Fruit fly (Drosophila melanogaster) whole organism, embryonic: ENCODE data around the gene Pis.

Experiments
- Antp ChIP-seq: fragments of 200-800 bp; sonication (Bioruptor generic); optimal IDR thresholded peaks from 3 replicates; lab custom pipeline; 2016; ENCODE audit warnings: missing biosample characterization, missing genetic modification characterization
- Atf-2 ChIP-seq: fragments of 200-800 bp; sonication (Bioruptor generic); optimal IDR thresholded peaks from 2 replicates; lab custom pipeline; 2016; ENCODE audit warnings: missing biosample characterization, missing genetic modification characterization
- Awh ChIP-seq: fragments of 200-800 bp; sonication (Bioruptor generic); IDR thresholded peaks from 2 replicates; pipeline ENCODE4, ENCODE4 v1.3.6; 2022; ENCODE audit warnings: missing biosample characterization, missing genetic modification characterization
- B-H2 ChIP-seq: fragments of 200-800 bp; sonication (Bioruptor generic); optimal IDR thresholded peaks from 2 replicates; lab custom pipeline; 2018; ENCODE audit warnings: missing biosample characterization, mild to moderate bottlenecking, missing genetic modification characterization
- Blimp-1 ChIP-seq: fragments of 200-800 bp; sonication (Bioruptor generic); optimal IDR thresholded peaks from 3 replicates; lab custom pipeline; 2018; ENCODE audit warnings: missing biosample characterization, missing genetic modification characterization, mild to moderate bottlenecking, moderate library complexity, missing genetic modification reagents
- BtbVII ChIP-seq: fragments of 200-800 bp; sonication (Bioruptor generic); optimal IDR thresholded peaks from 3 replicates; lab custom pipeline; 2017; ENCODE audit warnings: missing biosample characterization, mild to moderate bottlenecking, missing genetic modification characterization
- CG1024 ChIP-seq: fragments of 200-800 bp; sonication (Bioruptor generic); IDR thresholded peaks from 2 replicates; pipeline ENCODE4 v1.3.6; 2022; ENCODE audit warnings: missing biosample characterization, missing genetic modification characterization
- CG10565 ChIP-seq: fragments of 200-800 bp; sonication (Bioruptor generic); optimal IDR thresholded peaks from 3 replicates; lab custom pipeline; 2016; ENCODE audit warnings: missing biosample characterization, mild to moderate bottlenecking, missing genetic modification characterization
- CG12942 ChIP-seq: fragments of 200-800 bp; sonication (Bioruptor generic); optimal IDR thresholded peaks from 3 replicates; lab custom pipeline; 2016; ENCODE audit warnings: missing biosample characterization, missing genetic modification characterization
- CG13123 ChIP-seq: fragments of 200-800 bp; sonication (Bioruptor generic); optimal IDR thresholded peaks from 2 replicates; lab custom pipeline; 2016; ENCODE audit warnings: missing biosample characterization, missing genetic modification characterization
- CG1529 ChIP-seq: fragments of 200-800 bp; sonication (Bioruptor generic); optimal IDR thresholded peaks from 3 replicates; lab custom pipeline; 2018; ENCODE audit warnings: missing biosample characterization, missing genetic modification characterization
- CG3065 ChIP-seq: fragments of 200-800 bp; sonication (Bioruptor generic); optimal IDR thresholded peaks from 2 replicates; lab custom pipeline; 2016; ENCODE audit warnings: missing biosample characterization, missing genetic modification characterization
- CG31388 ChIP-seq: fragments of 200-800 bp; sonication (Bioruptor generic); optimal IDR thresholded peaks from 2 replicates; lab custom pipeline; 2016; ENCODE audit warnings: missing biosample characterization, missing genetic modification characterization
- CG32772 ChIP-seq: fragments of 200-800 bp; sonication (Bioruptor generic); IDR thresholded peaks from 2 replicates; pipeline ENCODE4 v1.3.6; 2022; ENCODE audit warnings: missing biosample characterization, missing genetic modification characterization
- CG3407 ChIP-seq: fragments of 200-800 bp; sonication (Bioruptor generic); optimal IDR thresholded peaks from 2 replicates; lab custom pipeline; 2018; ENCODE audit warnings: missing biosample characterization, mild to moderate bottlenecking, missing genetic modification characterization
- CG3995 ChIP-seq: fragments of 200-800 bp; sonication (Bioruptor generic); optimal IDR thresholded peaks from 3 replicates; lab custom pipeline; 2016; ENCODE audit warnings: missing biosample characterization, missing genetic modification characterization
- CG4328 ChIP-seq: fragments of 200-800 bp; sonication (Bioruptor generic); optimal IDR thresholded peaks from 3 replicates; lab custom pipeline; 2017; ENCODE audit warnings: missing biosample characterization, missing genetic modification reagents, missing genetic modification characterization
- CG7271 ChIP-seq: fragments of 200-800 bp; sonication (Bioruptor generic); optimal IDR thresholded peaks from 2 replicates; lab custom pipeline; 2018; ENCODE audit warnings: missing biosample characterization, mild to moderate bottlenecking, missing genetic modification characterization, moderate library complexity
- CG8359 ChIP-seq: fragments of 200-800 bp; sonication (Bioruptor generic); optimal IDR thresholded peaks from 2 replicates; lab custom pipeline; 2017; ENCODE audit warnings: missing biosample characterization, mild to moderate bottlenecking, missing genetic modification characterization, borderline replicate concordance
- CG8944 ChIP-seq: fragments of 200-800 bp; sonication (Bioruptor generic); optimal IDR thresholded peaks from 3 replicates; lab custom pipeline; 2016; ENCODE audit warnings: missing biosample characterization, missing genetic modification characterization
- Dfd ChIP-seq, 2 experiments: fragments of >200 bp; optimal IDR thresholded peaks; 2 replicates each; lab custom pipeline; 2017; ENCODE audit warnings: missing biosample characterization in 2 of 2, missing genetic modification characterization in 2 of 2
- E2f1 ChIP-seq: fragments of 200-800 bp; sonication (Bioruptor generic); IDR thresholded peaks from 2 replicates; pipeline ENCODE4 v1.3.6; 2022; ENCODE audit warnings: missing biosample characterization, missing genetic modification characterization
- Eip74EF ChIP-seq, 2 experiments: fragments of 200-800 bp in 1 of 2; fragments of >200 bp in 1 of 2; sonication (Bioruptor generic) in 1 of 2; optimal IDR thresholded peaks; 2 replicates each; lab custom pipeline; 2017 to 2019; ENCODE audit warnings: missing biosample characterization in 2 of 2, missing genetic modification characterization in 2 of 2, mild to moderate bottlenecking in 1 of 2, moderate library complexity in 1 of 2
- Elba2 ChIP-seq: fragments of 200-800 bp; sonication (Bioruptor generic); optimal IDR thresholded peaks from 3 replicates; lab custom pipeline; 2016; ENCODE audit warnings: missing biosample characterization, missing genetic modification characterization
- Hsf ChIP-seq: fragments of 200-800 bp; sonication (Bioruptor generic); optimal IDR thresholded peaks from 3 replicates; lab custom pipeline; 2016; ENCODE audit warnings: missing biosample characterization, missing genetic modification characterization
- Kr ChIP-seq: fragments of 200-800 bp; sonication (Bioruptor generic); optimal IDR thresholded peaks from 2 replicates; lab custom pipeline; 2017; ENCODE audit warnings: missing biosample characterization, mild to moderate bottlenecking, missing genetic modification characterization
- MESR4 ChIP-seq: fragments of 200-800 bp; sonication (Bioruptor generic); optimal IDR thresholded peaks from 2 replicates; lab custom pipeline; 2018; ENCODE audit warnings: missing biosample characterization, mild to moderate bottlenecking, missing genetic modification characterization, moderate library complexity
- Max ChIP-seq: fragments of 200-800 bp; sonication (Bioruptor generic); optimal IDR thresholded peaks from 2 replicates; lab custom pipeline; 2016; ENCODE audit warnings: missing biosample characterization, mild to moderate bottlenecking, missing genetic modification characterization
- Meics ChIP-seq: fragments of 200-800 bp; sonication (Bioruptor generic); optimal IDR thresholded peaks from 2 replicates; lab custom pipeline; 2017; ENCODE audit warnings: missing biosample characterization, mild to moderate bottlenecking, missing genetic modification characterization
- NC2α ChIP-seq: fragments of 200-800 bp; sonication (Bioruptor generic); optimal IDR thresholded peaks from 2 replicates; lab custom pipeline; 2016; ENCODE audit warnings: missing biosample characterization, missing genetic modification characterization
- NK7.1 ChIP-seq: fragments of 200-800 bp; sonication (Bioruptor generic); optimal IDR thresholded peaks from 3 replicates; lab custom pipeline; 2016; ENCODE audit warnings: missing biosample characterization, missing genetic modification characterization
- Opbp ChIP-seq: fragments of 200-800 bp; sonication (Bioruptor generic); IDR thresholded peaks from 3 replicates; pipeline ENCODE4 v1.3.6; 2022; ENCODE audit warnings: missing biosample characterization, missing genetic modification characterization; ENCODE audit not compliant: partially characterized antibody
- Rfx ChIP-seq: fragments of 200-800 bp; sonication (Bioruptor generic); IDR thresholded peaks from 2 replicates; pipeline ENCODE4 v1.3.6; 2022; ENCODE audit warnings: missing biosample characterization, missing genetic modification characterization
- crp ChIP-seq, 2 experiments: fragments of 200-800 bp; sonication (Bioruptor generic); optimal IDR thresholded peaks; 2 replicates in 1 of 2; 3 replicates in 1 of 2; lab custom pipeline; 2017; ENCODE audit warnings: missing biosample characterization in 2 of 2, missing genetic modification characterization in 2 of 2, mild to moderate bottlenecking in 1 of 2, moderate library complexity in 1 of 2
- dpn ChIP-seq, 2 experiments: fragments of 200-800 bp; sonication (Bioruptor generic); optimal IDR thresholded peaks; 3 replicates each; lab custom pipeline; 2016; ENCODE audit warnings: missing biosample characterization in 2 of 2, missing genetic modification characterization in 2 of 2
- en ChIP-seq: fragments of 200-800 bp; sonication (Bioruptor generic); optimal IDR thresholded peaks from 2 replicates; lab custom pipeline; 2016; ENCODE audit warnings: missing biosample characterization, missing genetic modification characterization
- grau ChIP-seq: fragments of 200-800 bp; optimal IDR thresholded peaks from 3 replicates; lab custom pipeline; 2019; ENCODE audit warnings: missing biosample characterization, mild to moderate bottlenecking, missing genetic modification characterization, moderate library complexity
- gsb-n ChIP-seq: fragments of 200-800 bp; sonication (Bioruptor generic); optimal IDR thresholded peaks from 3 replicates; lab custom pipeline; 2018; ENCODE audit warnings: missing biosample characterization, mild to moderate bottlenecking, missing genetic modification characterization
- hth ChIP-seq: fragments of >200 bp; optimal IDR thresholded peaks from 2 replicates; lab custom pipeline; 2017; ENCODE audit warnings: inconsistent platforms
- mam ChIP-seq: fragments of 200-800 bp; sonication (Bioruptor generic); optimal IDR thresholded peaks from 3 replicates; lab custom pipeline; 2016; ENCODE audit warnings: missing biosample characterization, missing genetic modification characterization
- nau ChIP-seq: fragments of 200-800 bp; sonication (Bioruptor generic); optimal IDR thresholded peaks from 3 replicates; lab custom pipeline; 2017; ENCODE audit warnings: missing biosample characterization, mild to moderate bottlenecking, missing genetic modification characterization, missing genetic modification reagents
- otp ChIP-seq: fragments of 200-800 bp; sonication (Bioruptor generic); IDR thresholded peaks from 3 replicates; pipeline ENCODE4, ENCODE4 v1.3.6; 2022; ENCODE audit warnings: missing biosample characterization, missing genetic modification characterization
- pb ChIP-seq: fragments of 200-800 bp; sonication (Bioruptor generic); optimal IDR thresholded peaks from 3 replicates; lab custom pipeline; 2016; ENCODE audit warnings: missing biosample characterization, missing genetic modification characterization
- prd ChIP-seq, 3 experiments: fragments of >200 bp in 2 of 3; fragments of 200-800 bp in 1 of 3; sonication (Bioruptor generic) in 1 of 3; optimal IDR thresholded peaks in 2 of 3; IDR thresholded peaks in 1 of 3; 2 replicates in 2 of 3; 3 replicates in 1 of 3; pipeline versions ENCODE4 v1.3.6 to Lab custom; 2017 to 2022; ENCODE audit warnings: missing biosample characterization in 1 of 3, missing genetic modification characterization in 1 of 3
- salm ChIP-seq: fragments of 200-800 bp; sonication (Bioruptor generic); optimal IDR thresholded peaks from 2 replicates; lab custom pipeline; 2018; ENCODE audit warnings: missing biosample characterization, mild to moderate bottlenecking, missing genetic modification characterization
- seq ChIP-seq: fragments of 200-800 bp; sonication (Bioruptor generic); IDR thresholded peaks from 2 replicates; pipeline ENCODE4 v1.3.6; 2022; ENCODE audit warnings: missing biosample characterization, missing genetic modification characterization
- slp2 ChIP-seq: fragments of 200-800 bp; sonication (Bioruptor generic); optimal IDR thresholded peaks from 2 replicates; lab custom pipeline; 2016; ENCODE audit warnings: missing biosample characterization, missing genetic modification characterization
- sr ChIP-seq: fragments of 200-800 bp; sonication (Bioruptor generic); IDR thresholded peaks from 3 replicates; pipeline ENCODE4 v1.3.6; 2022; ENCODE audit warnings: missing biosample characterization, missing genetic modification characterization
- ttk ChIP-seq: fragments of 200-800 bp; sonication (Bioruptor generic); IDR thresholded peaks from 2 replicates; pipeline ENCODE4 v2.1.2; 2022; ENCODE audit warnings: missing biosample characterization, missing genetic modification characterization
- zen2 ChIP-seq: fragments of 200-800 bp; sonication (Bioruptor generic); IDR thresholded peaks from 3 replicates; pipeline ENCODE4 v1.3.6; 2022; ENCODE audit warnings: missing biosample characterization, missing genetic modification characterization; ENCODE audit not compliant: partially characterized antibody
- zfh1 ChIP-seq: fragments of 200-800 bp; sonication (Bioruptor generic); IDR thresholded peaks from 3 replicates; pipeline ENCODE4 v1.3.6; 2022; ENCODE audit warnings: missing biosample characterization, missing genetic modification characterization

Pis gene

dm6 chrX:15653364-15653809 lies 50.2 kb downstream of the Pis start (continued):
- TF ChIP-seq Hsf (GFP tag; lab: Kevin White, UChicago) = peak; percentile 63
- 0 out of 3 replicates have a peak, but pooled peaks have one; percentile 27 for TF ChIP-seq zen2 (GFP tag; lab: Robert Waterston, UW)
- no peak for TF ChIP-seq pb
- TF ChIP-seq slp2 (GFP tag; lab: Kevin White, UChicago) = no peak
- TF ChIP-seq CG3065 = no peak
- no peak for TF ChIP-seq Atf-2 (GFP tag; lab: Kevin White, UChicago)
- TF ChIP-seq Dfd (GFP tag; optimal IDR thresholded peaks at IDR 0.05; lab: Kevin White, UChicago) = no peak
- no peak for TF ChIP-seq CG4328 (GFP tag; lab: Kevin White, UChicago)
- TF ChIP-seq Max (GFP tag; lab: Kevin White, UChicago) = no peak
- 0 out of 2 replicates have a peak, but pooled peaks have one; percentile 40 for TF ChIP-seq CG32772
- TF ChIP-seq CG7271 (tag; lab: Kevin White, UChicago) = no peak
- TF ChIP-seq NC2α (GFP tag; lab: Kevin White, UChicago) = no peak
- TF ChIP-seq Kr (GFP tag; lab: Kevin White, UChicago) = no peak
- no peak for TF ChIP-seq CG8359 (GFP tag; lab: Kevin White, UChicago)
- no peak for TF ChIP-seq CG12942
- TF ChIP-seq CG1024 (GFP tag; lab: Robert Waterston, UW) = peak; percentile 31; the same call in 1 of the 2 replicates
- 0 out of 3 replicates have a peak, but pooled peaks have one; percentile 35 for TF ChIP-seq zfh1 (GFP tag; lab: Robert Waterston, UW)
- TF ChIP-seq gsb-n = peak; percentile 19
- no peak for TF ChIP-seq CG10565
- TF ChIP-seq E2f1 (GFP tag; lab: Robert Waterston, UW) = no peak
- TF ChIP-seq seq (GFP tag; lab: Robert Waterston, UW) = no peak
- no peak for TF ChIP-seq Awh (GFP tag; lab: Robert Waterston, UW)
- no peak for TF ChIP-seq CG3995 (GFP tag; lab: Kevin White, UChicago)
- TF ChIP-seq Antp = peak; percentile 28
- TF ChIP-seq Rfx = peak; percentile 72
- TF ChIP-seq CG1529 (GFP tag; lab: Kevin White, UChicago) = no peak
- TF ChIP-seq crp (GFP tag; optimal IDR thresholded peaks at IDR 0.05; lab: Kevin White, UChicago) = no peak
- peak; percentile 4 for TF ChIP-seq Blimp-1
- TF ChIP-seq mam (GFP tag; lab: Kevin White, UChicago) = no peak
- no peak for TF ChIP-seq Elba2 (GFP tag; lab: Kevin White, UChicago)
- TF ChIP-seq ttk (GFP tag; lab: Robert Waterston, UW) = no peak
- no peak for TF ChIP-seq Opbp (GFP tag; lab: Robert Waterston, UW)
- TF ChIP-seq CG31388 (GFP tag; lab: Kevin White, UChicago) = no peak
- no peak for TF ChIP-seq en
- no peak for TF ChIP-seq hth (lab: Kevin White, UChicago)
- no peak for TF ChIP-seq CG13123
- no peak for TF ChIP-seq MESR4 (GFP tag; lab: Kevin White, UChicago)
- peak; percentile 23 for TF ChIP-seq B-H2 (GFP tag; lab: Kevin White, UChicago)
- TF ChIP-seq otp (GFP tag; lab: Robert Waterston, UW) = 0 out of 3 replicates have a peak, but pooled peaks have one; percentile 35
- no peak for TF ChIP-seq BtbVII
- TF ChIP-seq Meics = peak; percentile 33
- TF ChIP-seq NK7.1 (GFP tag; lab: Kevin White, UChicago) = no peak
- TF ChIP-seq prd (optimal IDR thresholded peaks at IDR 0.05; lab: Kevin White, UChicago) = no peak
- peak; percentile 48; the same call in 2 of the 3 replicates for TF ChIP-seq prd (GFP tag; IDR thresholded peaks at IDR 0.05; lab: Robert Waterston, UW)
- TF ChIP-seq salm (tag; lab: Kevin White, UChicago) = no peak
- TF ChIP-seq grau (tag; lab: Kevin White, UChicago) = peak; percentile 34
- TF ChIP-seq dpn (GFP tag; optimal IDR thresholded peaks at IDR 0.05; lab: Kevin White, UChicago) = peak; percentile 8 to 36
- TF ChIP-seq sr (GFP tag; lab: Robert Waterston, UW) = no peak
- TF ChIP-seq Eip74EF (GFP tag; optimal IDR thresholded peaks at IDR 0.05; lab: Kevin White, UChicago) = no peak
- TF ChIP-seq nau (GFP tag; lab: Kevin White, UChicago) = no peak
- no peak for TF ChIP-seq CG8944 (GFP tag; lab: Kevin White, UChicago)
- TF ChIP-seq CG3407 (GFP tag; lab: Kevin White, UChicago) = no peak
